Worm (Caenorhabditis elegans) whole organism, L2 larva: Measurements from ENCODE around the gene srt-24.

Experiments
- egl-27 ChIP-seq: sonication (generic microtip); optimal IDR thresholded peaks from 3 replicates; lab custom pipeline; 2017; ENCODE audit warnings: missing biosample characterization, missing genetic modification reagents, missing genetic modification characterization
- elt-1 ChIP-seq: fragments of 150-350 bp; optimal IDR thresholded peaks from 2 replicates; lab custom pipeline; 2014; ENCODE audit warnings: missing biosample characterization, missing genetic modification characterization
- elt-3 ChIP-seq: sonication (generic microtip); optimal IDR thresholded peaks from 2 replicates; lab custom pipeline; 2017; ENCODE audit warnings: missing biosample characterization, missing genetic modification characterization
- lin-39 ChIP-seq: fragments of 150-350 bp; optimal IDR thresholded peaks from 2 replicates; lab custom pipeline; 2014; ENCODE audit warnings: missing biosample characterization, missing genetic modification reagents, missing genetic modification characterization
- nhr-11 ChIP-seq: fragments of 150-350 bp; optimal IDR thresholded peaks from 2 replicates; lab custom pipeline; 2014; ENCODE audit warnings: missing biosample characterization, missing genetic modification characterization
- nhr-12 ChIP-seq: fragments of 150-350 bp; optimal IDR thresholded peaks from 2 replicates; lab custom pipeline; 2014; ENCODE audit warnings: missing biosample characterization, missing genetic modification characterization
- nhr-25 ChIP-seq: fragments of 150-350 bp; sonication (generic microtip); optimal IDR thresholded peaks from 3 replicates; lab custom pipeline; 2014; ENCODE audit warnings: missing biosample characterization, missing genetic modification characterization
- snpc-4 ChIP-seq: fragments of 150-350 bp; optimal IDR thresholded peaks from 2 replicates; lab custom pipeline; 2014; ENCODE audit warnings: missing biosample characterization, missing genetic modification characterization
- unc-39 ChIP-seq: fragments of 150-350 bp; optimal IDR thresholded peaks from 2 replicates; lab custom pipeline; 2014; ENCODE audit warnings: missing biosample characterization, missing genetic modification characterization
- unc-62 ChIP-seq: fragments of 150-350 bp; optimal IDR thresholded peaks from 2 replicates; lab custom pipeline; 2014; ENCODE audit warnings: missing biosample characterization, missing genetic modification reagents, missing genetic modification characterization

ce11 chrIV:762486-763376 lies 31.9 kb upstream of the srt-24 start:
- TF ChIP-seq elt-3 (no peak), unc-62 (GFP tag; lab: Kevin White, UChicago) (no peak), nhr-12 (tag; lab: Kevin White, UChicago) (no peak), lin-39 (tag; lab: Kevin White, UChicago) (no peak), nhr-11 (tag; lab: Kevin White, UChicago) (no peak), elt-1 (tag; lab: Kevin White, UChicago) (no peak), snpc-4 (tag; lab: Kevin White, UChicago) (no peak), nhr-25 (no peak), egl-27 (tag; lab: Kevin White, UChicago) (no peak), unc-39 (tag; lab: Kevin White, UChicago) (no peak)
